Worm (Caenorhabditis elegans): Measurements from ENCODE around the gene sri-18.

DNA sequence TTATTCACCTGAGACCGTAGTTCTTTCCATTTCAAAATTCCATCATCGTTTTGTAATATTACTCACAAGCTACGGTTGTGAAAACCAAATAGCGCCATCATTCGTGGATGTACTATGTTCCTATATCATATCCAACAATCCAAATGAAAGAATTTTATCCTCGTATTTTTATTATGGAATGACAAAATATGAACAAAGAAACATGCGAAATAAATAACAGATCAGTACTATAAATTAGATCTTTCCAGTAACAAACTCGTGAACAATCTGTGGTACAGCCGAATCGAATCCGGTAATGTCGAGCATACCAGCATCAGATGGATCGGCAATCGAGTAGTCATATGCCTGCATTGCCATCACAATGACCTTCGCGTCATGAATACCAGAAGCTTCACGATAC, 7.7 kb downstream of the sri-18 start:
- TF ChIP-seq ama-1 (optimal IDR thresholded peaks at IDR 0.05) (peak; percentile 80), snpc-4 (tag; optimal IDR thresholded peaks at IDR 0.05) (no peak), dpl-1 (GFP tag; optimal IDR thresholded peaks at IDR 0.05) (no peak), unc-39 (tag; optimal IDR thresholded peaks at IDR 0.05) (no peak), hlh-30 (tag; optimal IDR thresholded peaks at IDR 0.05; ENCODE audit: insufficient read depth) (no peak), nhr-77 (tag; optimal IDR thresholded peaks at IDR 0.05) (no peak), pqm-1 (tag; optimal IDR thresholded peaks at IDR 0.05) (no peak), mdl-1 (tag; optimal IDR thresholded peaks at IDR 0.05) (no peak), tra-1 (GFP tag; IDR thresholded peaks at IDR 0.05) (no peak)

Measured in whole organism, L4 larva.